Fruit fly (Drosophila melanogaster): ENCODE results near the gene CG10969.

The CG10969 gene

dm6 chr3L:12741608-12742007, 39.3 kb downstream of the CG10969 start, which contains the start of gene CG32112:
Gene CG32112 (plus strand): TSS chr3L:12741718.
- peak; percentile 60 for TF ChIP-seq CG16813 (GFP tag; IDR thresholded peaks at IDR 0.05; ENCODE audit: partially characterized antibody)
- peak; percentile 64; the same call in 1 of the 2 replicates for TF ChIP-seq nerfin-2 (GFP tag; IDR thresholded peaks at IDR 0.05; ENCODE audit: partially characterized antibody)
- no peak for TF ChIP-seq Asciz (GFP tag; optimal IDR thresholded peaks at IDR 0.05)
- TF ChIP-seq lbe (GFP tag; optimal IDR thresholded peaks at IDR 0.05) = peak; percentile 57
- TF ChIP-seq Fer1 (GFP tag; optimal IDR thresholded peaks at IDR 0.05) = peak; percentile 5
- TF ChIP-seq Dbx (GFP tag; IDR thresholded peaks at IDR 0.05) = 0 out of 3 replicates have a peak, but pooled peaks have one; percentile 7
- TF ChIP-seq CG2129 (GFP tag; IDR thresholded peaks at IDR 0.05; ENCODE audit: partially characterized antibody) = peak; percentile 43
- TF ChIP-seq knrl (GFP tag; IDR thresholded peaks at IDR 0.05; ENCODE audit: partially characterized antibody) = peak; percentile 68; the same call in 2 of the 3 replicates
- TF ChIP-seq Atf-2 (GFP tag; optimal IDR thresholded peaks at IDR 0.05) = no peak
- peak; percentile 13 for TF ChIP-seq D19A (tag; optimal IDR thresholded peaks at IDR 0.05)
- TF ChIP-seq unc-4 (GFP tag; IDR thresholded peaks at IDR 0.05; ENCODE audit: partially characterized antibody) = peak; percentile 74
- no peak for TF ChIP-seq nmo (GFP tag; optimal IDR thresholded peaks at IDR 0.05)
- TF ChIP-seq Dp (GFP tag; optimal IDR thresholded peaks at IDR 0.05) = peak; percentile 68
- TF ChIP-seq CG6791 (GFP tag; IDR thresholded peaks at IDR 0.05; ENCODE audit: partially characterized antibody) = peak; percentile 67; the same call in 1 of the 3 replicates
- TF ChIP-seq CG34422 (GFP tag; IDR thresholded peaks at IDR 0.05) = peak; percentile 59; the same call in 1 of the 3 replicates
- peak; percentile 36 for TF ChIP-seq CG18764 (GFP tag; optimal IDR thresholded peaks at IDR 0.05)
- TF ChIP-seq CG30403 (GFP tag; optimal IDR thresholded peaks at IDR 0.05) = peak; percentile 9
- peak; percentile 7 for TF ChIP-seq ERR (GFP tag; optimal IDR thresholded peaks at IDR 0.05)
- TF ChIP-seq CG2116 (GFP tag; optimal IDR thresholded peaks at IDR 0.05) = peak; percentile 89
- TF ChIP-seq HLHmδ (GFP tag; optimal IDR thresholded peaks at IDR 0.05) = no peak
- TF ChIP-seq ssp (GFP tag; IDR thresholded peaks at IDR 0.05) = no peak
- peak; percentile 74 for TF ChIP-seq HLH4C (GFP tag; IDR thresholded peaks at IDR 0.05; ENCODE audit: partially characterized antibody)
- peak; percentile 89 for TF ChIP-seq Sry-δ (GFP tag; optimal IDR thresholded peaks at IDR 0.05)
- TF ChIP-seq CG7963 (GFP tag; IDR thresholded peaks at IDR 0.05; ENCODE audit: partially characterized antibody) = peak; percentile 53; the same call in 1 of the 3 replicates
- peak; percentile 3 for TF ChIP-seq CG17829 (tag; optimal IDR thresholded peaks at IDR 0.05)
- peak; percentile 54 for TF ChIP-seq pzg (GFP tag; optimal IDR thresholded peaks at IDR 0.05)
- TF ChIP-seq CG30020 (tag; optimal IDR thresholded peaks at IDR 0.05) = peak; percentile 93
- TF ChIP-seq CG10267 (tag; optimal IDR thresholded peaks at IDR 0.05) = peak; percentile 40
- TF ChIP-seq trem (tag; optimal IDR thresholded peaks at IDR 0.05) = peak; percentile 45
- TF ChIP-seq Doc3 (GFP tag; IDR thresholded peaks at IDR 0.05; ENCODE audit: partially characterized antibody) = peak; percentile 77
- no peak for TF ChIP-seq slp2 (GFP tag; optimal IDR thresholded peaks at IDR 0.05)
- TF ChIP-seq MBD-R2 (GFP tag; IDR thresholded peaks at IDR 0.05) = peak; percentile 64
- no peak for TF ChIP-seq B-H1 (GFP tag; IDR thresholded peaks at IDR 0.05)
- TF ChIP-seq CHES-1-like (GFP tag; optimal IDR thresholded peaks at IDR 0.05) = peak; percentile 19
- peak; percentile 62 for TF ChIP-seq CG14710 (tag; optimal IDR thresholded peaks at IDR 0.05)
- peak; percentile 58 for TF ChIP-seq bbx (GFP tag; IDR thresholded peaks at IDR 0.05; ENCODE audit: partially characterized antibody)
- peak; percentile 10 for TF ChIP-seq CG18262 (tag; optimal IDR thresholded peaks at IDR 0.05)
- TF ChIP-seq Ets97D (GFP tag; optimal IDR thresholded peaks at IDR 0.05) = peak; percentile 26
- peak; percentile 13 for TF ChIP-seq zfh2 (GFP tag; optimal IDR thresholded peaks at IDR 0.05)
- peak; percentile 17 for TF ChIP-seq Hsf (GFP tag; optimal IDR thresholded peaks at IDR 0.05)
- peak; percentile 87 for TF ChIP-seq Dll (GFP tag; IDR thresholded peaks at IDR 0.05; ENCODE audit: partially characterized antibody)
- no peak for TF ChIP-seq CG4820 (GFP tag; optimal IDR thresholded peaks at IDR 0.05)
- TF ChIP-seq CG11560 (tag; IDR thresholded peaks at IDR 0.05) = no peak
- TF ChIP-seq CG2712 (tag; optimal IDR thresholded peaks at IDR 0.05) = peak; percentile 21
- TF ChIP-seq gro (GFP tag; optimal IDR thresholded peaks at IDR 0.05) = peak; percentile 25
- TF ChIP-seq lilli (GFP tag; optimal IDR thresholded peaks at IDR 0.05) = peak; percentile 52
- no peak for TF ChIP-seq CG17361 (GFP tag; IDR thresholded peaks at IDR 0.05)
- TF ChIP-seq sna (GFP tag; IDR thresholded peaks at IDR 0.05; ENCODE audit: partially characterized antibody) = peak; percentile 72
- TF ChIP-seq slou (GFP tag; optimal IDR thresholded peaks at IDR 0.05) = no peak
